Worm (Caenorhabditis elegans) whole organism, young adult: Measurements from ENCODE around the gene cut-4.

ENCODE experiments used
- B0019.2 ChIP-seq: fragments of 200-800 bp; sonication (Bioruptor generic); conservative IDR thresholded peaks from 2 replicates; pipeline ENCODE4 v1.3.6; 2022; ENCODE audit warnings: missing genetic modification reagents, missing genetic modification characterization, missing compliant biosample characterization
- B0035.1 ChIP-seq: sonication (generic microtip); optimal IDR thresholded peaks from 2 replicates; lab custom pipeline; 2016; ENCODE audit warnings: missing genetic modification characterization, mild to moderate bottlenecking, missing compliant biosample characterization, missing genotype, missing genetic modification reagents
- C17E4.6 ChIP-seq: fragments of 200-800 bp; sonication (Bioruptor generic); IDR thresholded peaks from 2 replicates; pipeline ENCODE4 v1.3.6; 2022; ENCODE audit warnings: missing genetic modification reagents, missing genetic modification characterization, missing compliant biosample characterization
- F39B2.1 ChIP-seq: fragments of 200-800 bp; sonication (Bioruptor generic); IDR thresholded peaks from 2 replicates; pipeline ENCODE4 v1.3.6; 2022; ENCODE audit warnings: missing genetic modification reagents, missing genetic modification characterization, missing compliant biosample characterization
- F57A8.1 ChIP-seq: fragments of 200-800 bp; sonication (Bioruptor generic); optimal IDR thresholded peaks from 2 replicates; lab custom pipeline; 2018; ENCODE audit warnings: mild to moderate bottlenecking, missing genetic modification characterization, moderate library complexity, missing compliant biosample characterization
- K11D2.4 ChIP-seq: fragments of 200-800 bp; sonication (Bioruptor generic); IDR thresholded peaks from 2 replicates; pipeline ENCODE4 v1.3.6; 2022; ENCODE audit warnings: missing genetic modification reagents, missing genetic modification characterization, missing compliant biosample characterization
- K12H6.12 ChIP-seq: fragments of 200-800 bp; sonication (Bioruptor generic); optimal IDR thresholded peaks from 2 replicates; lab custom pipeline; 2018; ENCODE audit warnings: mild to moderate bottlenecking, missing genetic modification characterization, missing compliant biosample characterization
- ZK185.1 ChIP-seq: sonication (generic microtip); optimal IDR thresholded peaks from 2 replicates; lab custom pipeline; 2016; ENCODE audit warnings: mild to moderate bottlenecking, missing genetic modification characterization, missing compliant biosample characterization; ENCODE audit not compliant: poor library complexity, severe bottlenecking
- aptf-3 ChIP-seq: fragments of 200-800 bp; sonication (Bioruptor generic); IDR thresholded peaks from 2 replicates; pipeline ENCODE4 v1.3.6; 2022; ENCODE audit warnings: missing genetic modification characterization, missing compliant biosample characterization
- atf-7 ChIP-seq: sonication (generic microtip); optimal IDR thresholded peaks from 2 replicates; lab custom pipeline; 2017; ENCODE audit warnings: mild to moderate bottlenecking, missing genetic modification characterization, missing compliant biosample characterization
- attf-5 ChIP-seq: fragments of 200-800 bp; sonication (Bioruptor generic); optimal IDR thresholded peaks from 2 replicates; lab custom pipeline; 2018; ENCODE audit warnings: mild to moderate bottlenecking, missing genetic modification characterization, missing compliant biosample characterization
- ceh-40 ChIP-seq: fragments of 200-800 bp; sonication (Bioruptor generic); IDR thresholded peaks from 2 replicates; pipeline ENCODE4 v1.3.6; 2022; ENCODE audit warnings: missing genetic modification characterization, missing compliant biosample characterization
- ceh-91 ChIP-seq: fragments of 200-800 bp; sonication (Bioruptor generic); IDR thresholded peaks from 2 replicates; pipeline ENCODE4 v1.3.6; 2022; ENCODE audit warnings: missing genetic modification reagents, missing genetic modification characterization, missing compliant biosample characterization
- chd-7 ChIP-seq: sonication (generic microtip); optimal IDR thresholded peaks from 2 replicates; lab custom pipeline; 2016; ENCODE audit warnings: mild to moderate bottlenecking, missing genetic modification characterization, moderate library complexity, missing compliant biosample characterization
- dpff-1 ChIP-seq: sonication (generic microtip); optimal IDR thresholded peaks from 2 replicates; lab custom pipeline; 2017; ENCODE audit warnings: mild to moderate bottlenecking, missing genetic modification characterization, missing compliant biosample characterization
- egl-44 ChIP-seq: fragments of 200-800 bp; sonication (Bioruptor generic); IDR thresholded peaks from 2 replicates; pipeline ENCODE4 v1.3.6; 2022; ENCODE audit warnings: missing genetic modification reagents, missing genetic modification characterization, missing compliant biosample characterization
- egrh-3 ChIP-seq: fragments of 200-800 bp; sonication (Bioruptor generic); IDR thresholded peaks from 2 replicates; pipeline ENCODE4 v1.3.6; 2022; ENCODE audit warnings: missing genetic modification reagents, missing genetic modification characterization, missing compliant biosample characterization
- hlh-26 ChIP-seq: fragments of 200-800 bp; sonication (Bioruptor generic); conservative IDR thresholded peaks from 2 replicates; pipeline ENCODE4 v1.3.6; 2022; ENCODE audit warnings: missing genetic modification reagents, missing genetic modification characterization, missing compliant biosample characterization
- let-526 ChIP-seq: fragments of 200-800 bp; sonication (Bioruptor generic); IDR thresholded peaks from 2 replicates; pipeline ENCODE4 v1.3.6; 2022; ENCODE audit warnings: missing genetic modification reagents, missing genetic modification characterization, missing compliant biosample characterization
- lin-26 ChIP-seq: fragments of 200-800 bp; sonication (Bioruptor generic); IDR thresholded peaks from 2 replicates; pipeline ENCODE4 v1.3.6; 2022; ENCODE audit warnings: missing genetic modification reagents, missing genetic modification characterization, missing compliant biosample characterization
- madf-6 ChIP-seq: fragments of 200-800 bp; sonication (Bioruptor generic); IDR thresholded peaks from 2 replicates; pipeline ENCODE4 v1.3.6; 2022; ENCODE audit warnings: missing genetic modification reagents, missing genetic modification characterization, missing compliant biosample characterization
- madf-8 ChIP-seq: fragments of 200-800 bp; sonication (Bioruptor generic); conservative IDR thresholded peaks from 2 replicates; pipeline ENCODE4 v1.3.6; 2022; ENCODE audit warnings: missing genetic modification reagents, missing genetic modification characterization, missing compliant biosample characterization
- mel-28 ChIP-seq: sonication (generic microtip); optimal IDR thresholded peaks from 2 replicates; lab custom pipeline; 2016; ENCODE audit warnings: borderline replicate concordance, mild to moderate bottlenecking, missing genetic modification characterization, missing compliant biosample characterization
- mes-4 ChIP-seq: sonication (generic microtip); optimal IDR thresholded peaks from 2 replicates; lab custom pipeline; 2016; ENCODE audit warnings: missing genotype, missing genetic modification characterization, missing compliant biosample characterization
- nfya-1 ChIP-seq: sonication (generic microtip); optimal IDR thresholded peaks from 2 replicates; lab custom pipeline; 2017; ENCODE audit warnings: antibody characterized with exemption, missing compliant biosample characterization, missing genetic modification characterization, borderline replicate concordance; ENCODE audit not compliant: insufficient read depth
- nfyb-1 ChIP-seq: fragments of 200-800 bp; sonication (Bioruptor generic); IDR thresholded peaks from 2 replicates; pipeline ENCODE4 v1.3.6; 2022; ENCODE audit warnings: missing genetic modification reagents, missing genetic modification characterization, missing compliant biosample characterization
- nhr-27 ChIP-seq: fragments of 200-800 bp; sonication (Bioruptor generic); optimal IDR thresholded peaks from 2 replicates; lab custom pipeline; 2018; ENCODE audit warnings: mild to moderate bottlenecking, missing genetic modification characterization, moderate library complexity, missing compliant biosample characterization
- nhr-80 ChIP-seq: sonication (generic microtip); optimal IDR thresholded peaks from 2 replicates; lab custom pipeline; 2016; ENCODE audit warnings: missing genetic modification characterization, missing compliant biosample characterization
- sdz-38 ChIP-seq: sonication (generic microtip); optimal IDR thresholded peaks from 2 replicates; lab custom pipeline; 2016; ENCODE audit warnings: missing genotype, missing genetic modification characterization, missing compliant biosample characterization
- sea-2 ChIP-seq: fragments of 200-800 bp; sonication (Bioruptor generic); IDR thresholded peaks from 2 replicates; pipeline ENCODE4 v1.3.6; 2022; ENCODE audit warnings: missing genetic modification characterization, missing compliant biosample characterization
- snpc-3.4 ChIP-seq: sonication (generic microtip); optimal IDR thresholded peaks from 2 replicates; lab custom pipeline; 2017; ENCODE audit warnings: missing genetic modification characterization, mild to moderate bottlenecking, missing compliant biosample characterization, antibody characterized with exemption, moderate library complexity, missing genotype, missing genetic modification reagents
- snpc-4 ChIP-seq, 5 experiments: fragments of 150-350 bp in 1 of 5; sonication (generic microtip) in 4 of 5; optimal IDR thresholded peaks; 2 replicates each; lab custom pipeline; 2014 to 2018; ENCODE audit warnings: missing genetic modification characterization in 5 of 5, missing biosample characterization in 3 of 5, antibody characterized with exemption in 2 of 5, mild to moderate bottlenecking in 2 of 5, missing compliant biosample characterization in 2 of 5, missing genotype in 2 of 5, moderate library complexity in 2 of 5, missing genetic modification reagents in 1 of 5
- xnd-1 ChIP-seq: sonication (generic microtip); optimal IDR thresholded peaks from 2 replicates; lab custom pipeline; 2016; ENCODE audit warnings: missing genotype, missing genetic modification reagents, missing genetic modification characterization, missing compliant biosample characterization
- ztf-28 ChIP-seq: fragments of 200-800 bp; sonication (Bioruptor generic); IDR thresholded peaks from 2 replicates; pipeline ENCODE4 v1.3.6; 2022; ENCODE audit warnings: missing genetic modification reagents, missing genetic modification characterization, missing compliant biosample characterization
- ztf-6 ChIP-seq: fragments of 200-800 bp; sonication (Bioruptor generic); IDR thresholded peaks from 2 replicates; pipeline ENCODE4 v1.3.6; 2022; ENCODE audit warnings: missing genetic modification reagents, missing genetic modification characterization, missing compliant biosample characterization

The cut-4 gene

ce11 chrII:10471247-10471646, 35.3 kb downstream of the cut-4 start, which contains the start of gene ZK666.1 (continued):
- TF ChIP-seq snpc-4 (GFP tag; optimal IDR thresholded peaks at IDR 0.05; lab: Kevin White, UChicago) (no peak), snpc-4 (tag; optimal IDR thresholded peaks at IDR 0.05; lab: Kevin White, UChicago) (no peak), mel-28 (tag; lab: Kevin White, UChicago) (no peak), nfyb-1 (GFP tag; lab: Robert Waterston, UW) (no peak), let-526 (GFP tag; lab: Robert Waterston, UW) (no peak), C17E4.6 (GFP tag; lab: Robert Waterston, UW) (no peak), snpc-3.4 (tag; lab: Kevin White, UChicago) (no peak), sea-2 (no peak)

ce11 chrII:10471790-10472189, 35.9 kb downstream of the cut-4 start, which contains the start of gene ZK666.2:
Gene ZK666.2, minus strand, starts transcription at chrII:10471890.
- TF ChIP-seq let-526 (GFP tag; lab: Robert Waterston, UW) (no peak), madf-6 (GFP tag; lab: Robert Waterston, UW) (no peak), dpff-1 (tag; lab: Kevin White, UChicago) (no peak)

- no peak for TF ChIP-seq sea-2
- TF ChIP-seq xnd-1 (tag; lab: Kevin White, UChicago): no peak
- no peak for TF ChIP-seq sdz-38
- no peak for TF ChIP-seq F57A8.1 (GFP tag; lab: Kevin White, UChicago)
- TF ChIP-seq nhr-27 (tag; lab: Kevin White, UChicago): no peak
- TF ChIP-seq chd-7 (tag; lab: Kevin White, UChicago): no peak
- no peak for TF ChIP-seq B0035.1 (tag; lab: Kevin White, UChicago)
- no peak for TF ChIP-seq ztf-6 (GFP tag; lab: Robert Waterston, UW)
- no peak for TF ChIP-seq egl-44 (GFP tag; lab: Robert Waterston, UW)
- no peak for TF ChIP-seq hlh-26 (GFP tag; lab: Robert Waterston, UW)
- no peak for TF ChIP-seq lin-26 (GFP tag; lab: Robert Waterston, UW)
Measured at ce11 chrII:10476039-10476438, 40.1 kb downstream of the cut-4 start, which contains the start of gene clec-58. Gene clec-58, minus strand, starts transcription at chrII:10476139.

DNA sequence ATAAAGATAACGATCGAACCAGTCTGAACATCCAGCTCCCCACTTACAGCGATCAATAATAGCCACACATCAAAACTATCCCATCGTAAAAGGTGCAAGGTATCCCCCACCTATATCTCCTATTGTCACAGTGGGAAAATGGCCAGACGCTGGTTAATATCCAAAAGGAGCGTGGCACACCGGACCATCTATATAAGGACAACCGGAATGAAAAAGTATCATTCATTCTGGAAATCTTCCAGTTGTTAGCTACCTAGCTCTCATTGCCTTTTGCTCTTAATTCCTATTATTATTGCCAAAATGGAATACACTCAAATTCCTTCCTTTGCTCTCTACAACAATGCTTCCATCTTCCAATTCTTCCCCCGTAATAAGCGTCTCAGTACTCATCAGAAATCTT, 41.0 kb downstream of the cut-4 start, which contains the start of gene ZK666.4:
ZK666.4 (plus strand) TSS at position 301 of the 400 bp plus-strand sequence.
- TF ChIP-seq K12H6.12 (tag; lab: Kevin White, UChicago) (no peak), F57A8.1 (GFP tag; lab: Kevin White, UChicago) (no peak), ztf-28 (no peak), madf-8 (GFP tag; lab: Robert Waterston, UW) (no peak), snpc-4 (GFP tag; optimal IDR thresholded peaks at IDR 0.05; lab: Kevin White, UChicago) (no peak), snpc-4 (tag; optimal IDR thresholded peaks at IDR 0.05; lab: Kevin White, UChicago) (no peak), nfya-1 (tag; lab: Kevin White, UChicago) (no peak), F39B2.1 (GFP tag; lab: Robert Waterston, UW) (no peak), attf-5 (GFP tag; lab: Kevin White, UChicago) (no peak), nhr-80 (tag; lab: Kevin White, UChicago) (no peak), ZK185.1 (tag; lab: Kevin White, UChicago) (no peak), ceh-91 (GFP tag; lab: Robert Waterston, UW) (no peak), B0019.2 (GFP tag; lab: Robert Waterston, UW) (no peak), aptf-3 (no peak)

DNA sequence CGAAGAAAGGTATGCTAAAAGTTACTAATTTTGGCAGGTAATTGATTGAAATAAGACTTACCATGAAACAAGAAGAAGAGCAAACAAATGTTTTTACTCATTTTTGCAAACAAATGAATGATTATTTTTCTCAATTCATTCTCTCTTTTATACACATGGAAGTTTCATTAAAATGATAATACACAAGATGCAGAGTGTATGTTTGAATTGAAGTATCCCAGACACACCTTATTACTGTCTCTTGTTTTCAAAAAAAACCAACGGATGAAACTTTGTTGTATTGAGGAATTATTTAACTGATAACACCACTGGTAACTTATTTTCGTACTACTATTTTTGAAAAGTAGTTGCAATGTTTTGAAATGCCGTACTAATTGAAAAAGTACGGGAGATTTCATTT, 43.4 kb downstream of the cut-4 start, which contains the start of gene clec-59:
clec-59 (minus strand) TSS at position 101 of the 400 bp plus-strand sequence.
- no peak for TF ChIP-seq ztf-28
- TF ChIP-seq egrh-3 (GFP tag; lab: Robert Waterston, UW): no peak
- TF ChIP-seq ceh-40 (GFP tag; lab: Robert Waterston, UW): no peak
- TF ChIP-seq K11D2.4 (GFP tag; lab: Robert Waterston, UW): no peak
- no peak for TF ChIP-seq mes-4 (tag; lab: Kevin White, UChicago)
- TF ChIP-seq ZK185.1 (tag; lab: Kevin White, UChicago): no peak
- TF ChIP-seq atf-7 (tag; lab: Kevin White, UChicago): no peak
- no peak for TF ChIP-seq snpc-4 (GFP tag; optimal IDR thresholded peaks at IDR 0.05; lab: Kevin White, UChicago)
- no peak for TF ChIP-seq snpc-4 (tag; optimal IDR thresholded peaks at IDR 0.05; lab: Kevin White, UChicago)
- TF ChIP-seq C17E4.6 (GFP tag; lab: Robert Waterston, UW): no peak
